Fruit fly (Drosophila melanogaster): Measurements from ENCODE around the gene msd1.
A peak's percentile ranks its signal among the peaks of the same experiment; 100 is the strongest.

msd1 gene

DNA sequence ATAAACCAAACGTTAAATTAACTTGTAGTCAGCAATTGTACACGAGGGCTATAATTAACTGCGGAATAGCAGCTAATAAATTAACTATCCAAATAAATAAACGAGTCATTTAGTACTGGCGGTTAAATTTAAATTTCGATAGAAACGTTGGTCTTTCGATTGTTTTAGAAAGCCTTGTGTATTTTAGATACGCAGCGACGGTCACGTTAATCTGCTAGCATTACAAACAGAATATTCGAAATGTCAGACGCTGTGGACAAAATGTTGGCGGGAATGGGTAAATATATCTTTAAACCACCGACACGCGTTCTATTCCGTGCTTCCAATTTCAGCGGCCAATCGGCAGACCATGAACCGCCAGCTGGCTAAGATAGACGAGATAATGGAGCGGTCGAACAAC, at the start of gene msd1:
msd1 (plus strand) TSS at position 203 of the 400 bp plus-strand sequence.
- TF ChIP-seq tj (GFP tag; optimal IDR thresholded peaks at IDR 0.05) = no peak
- no peak for TF ChIP-seq CG33017 (tag; optimal IDR thresholded peaks at IDR 0.05)
- TF ChIP-seq Crg-1 (GFP tag; optimal IDR thresholded peaks at IDR 0.05) = no peak
- no peak for TF ChIP-seq cnc (optimal IDR thresholded peaks at IDR 0.05)
- no peak for TF ChIP-seq pad (GFP tag; optimal IDR thresholded peaks at IDR 0.05)
- no peak for TF ChIP-seq CG7045 (GFP tag; optimal IDR thresholded peaks at IDR 0.05)
- no peak for TF ChIP-seq Mnt (GFP tag; optimal IDR thresholded peaks at IDR 0.05)
- no peak for TF ChIP-seq kay (GFP tag; ENCODE audit: borderline replicate concordance)
- TF ChIP-seq CG12768 (GFP tag; optimal IDR thresholded peaks at IDR 0.05) = no peak
- no peak for TF ChIP-seq CG7101 (tag; optimal IDR thresholded peaks at IDR 0.05)
- TF ChIP-seq ovo (GFP tag; optimal IDR thresholded peaks at IDR 0.05) = no peak
- TF ChIP-seq Clk (GFP tag; optimal IDR thresholded peaks at IDR 0.05) = no peak
- no peak for TF ChIP-seq CG5204 (GFP tag; optimal IDR thresholded peaks at IDR 0.05)
- TF ChIP-seq CG1620 (GFP tag; optimal IDR thresholded peaks at IDR 0.05) = no peak
- no peak for TF ChIP-seq CG11617 (GFP tag; optimal IDR thresholded peaks at IDR 0.05)
- no peak for TF ChIP-seq CG14711 (tag; optimal IDR thresholded peaks at IDR 0.05)
- TF ChIP-seq cic (GFP tag; optimal IDR thresholded peaks at IDR 0.05) = no peak

DNA sequence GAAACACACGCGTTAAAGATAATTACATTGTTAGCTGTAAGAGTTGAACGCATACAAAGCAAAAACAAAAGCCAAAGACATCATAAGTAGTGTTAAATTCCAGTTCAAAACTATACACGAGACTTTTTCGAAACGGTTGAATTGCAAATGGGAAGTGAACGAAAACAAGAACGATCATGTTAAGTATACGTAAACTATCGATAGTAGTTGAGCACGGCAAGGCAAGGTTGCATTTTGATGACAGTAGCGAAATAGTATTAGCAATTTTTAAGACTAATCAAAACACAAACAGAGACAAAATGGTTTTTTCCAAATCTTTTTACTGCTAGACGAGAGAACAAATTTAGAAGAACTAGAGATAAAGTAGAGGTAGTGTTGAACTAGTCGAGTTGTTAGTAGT, 36.7 kb upstream of the msd1 start:
- TF ChIP-seq bab1 (GFP tag; optimal IDR thresholded peaks at IDR 0.05) (no peak), pad (GFP tag; optimal IDR thresholded peaks at IDR 0.05) (no peak), Crg-1 (GFP tag; optimal IDR thresholded peaks at IDR 0.05) (no peak), CG1620 (GFP tag; optimal IDR thresholded peaks at IDR 0.05) (no peak), tj (GFP tag; optimal IDR thresholded peaks at IDR 0.05) (no peak), cic (GFP tag; optimal IDR thresholded peaks at IDR 0.05) (no peak), kay (GFP tag; ENCODE audit: borderline replicate concordance) (no peak), toe (GFP tag; optimal IDR thresholded peaks at IDR 0.05) (no peak), cnc (optimal IDR thresholded peaks at IDR 0.05) (no peak), CG33017 (tag; optimal IDR thresholded peaks at IDR 0.05) (no peak), Hr96 (GFP tag; optimal IDR thresholded peaks at IDR 0.05) (no peak)

dm6 chr3L:1295693-1296092, 35.9 kb upstream of the msd1 start, which contains the start of gene Rabex-5:
Gene Rabex-5, plus strand, starts transcription at chr3L:1295913.
- TF ChIP-seq CG1620 (GFP tag; optimal IDR thresholded peaks at IDR 0.05) = peak; percentile 49
- TF ChIP-seq pad (GFP tag; optimal IDR thresholded peaks at IDR 0.05) = peak; percentile 2
- no peak for TF ChIP-seq CG7045 (GFP tag; optimal IDR thresholded peaks at IDR 0.05)

dm6 chr3L:1298509-1298908, 33.0 kb upstream of the msd1 start, which contains the start of gene scf:
Gene scf, plus strand, starts transcription at chr3L:1298672.
- TF ChIP-seq Crg-1 (GFP tag; optimal IDR thresholded peaks at IDR 0.05) (no peak), bab1 (GFP tag; optimal IDR thresholded peaks at IDR 0.05) (peak; percentile 37)

DNA sequence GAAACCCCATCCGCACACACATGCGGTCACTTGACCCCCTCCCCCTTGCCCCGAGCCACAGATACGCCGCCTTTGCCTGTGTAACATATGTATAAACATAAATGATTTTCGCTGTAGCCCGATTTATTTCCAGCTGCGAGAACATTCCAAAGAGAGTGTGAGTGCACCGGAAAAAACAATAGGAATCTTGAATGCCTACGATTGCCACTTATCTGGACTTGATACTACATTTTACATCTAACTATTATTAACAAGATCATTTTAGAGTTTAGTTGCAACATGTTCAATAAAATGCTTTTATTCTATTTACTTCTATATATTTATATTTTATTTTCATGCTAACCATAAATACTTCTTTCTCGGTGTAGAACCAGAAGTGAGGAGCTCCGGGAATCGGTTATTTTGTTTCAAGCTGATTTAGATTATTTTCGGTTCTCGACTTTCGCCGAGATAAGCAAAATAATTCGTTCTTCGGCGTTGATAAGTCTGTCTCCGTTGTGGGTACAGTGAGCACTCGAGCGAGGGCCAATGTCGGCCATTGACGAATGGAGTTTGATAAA, 31.4 kb upstream of the msd1 start:
- TF ChIP-seq pad (GFP tag; optimal IDR thresholded peaks at IDR 0.05) (peak; percentile 67), cnc (optimal IDR thresholded peaks at IDR 0.05) (no peak), CG14711 (tag; optimal IDR thresholded peaks at IDR 0.05) (peak; percentile 80), Crg-1 (GFP tag; optimal IDR thresholded peaks at IDR 0.05) (no peak), ovo (GFP tag; optimal IDR thresholded peaks at IDR 0.05) (no peak), kay (GFP tag; ENCODE audit: borderline replicate concordance) (no peak), CG5204 (GFP tag; optimal IDR thresholded peaks at IDR 0.05) (no peak), CG7045 (GFP tag; optimal IDR thresholded peaks at IDR 0.05) (peak; percentile 44), CG11617 (GFP tag; optimal IDR thresholded peaks at IDR 0.05) (peak; percentile 52), CG1620 (GFP tag; optimal IDR thresholded peaks at IDR 0.05) (no peak), CG33017 (tag; optimal IDR thresholded peaks at IDR 0.05) (peak; percentile 52), Hr96 (GFP tag; optimal IDR thresholded peaks at IDR 0.05) (no peak), toe (GFP tag; optimal IDR thresholded peaks at IDR 0.05) (no peak), tj (GFP tag; optimal IDR thresholded peaks at IDR 0.05) (peak; percentile 98), cic (GFP tag; optimal IDR thresholded peaks at IDR 0.05) (no peak), bab1 (GFP tag; optimal IDR thresholded peaks at IDR 0.05) (peak; percentile 91), Mnt (GFP tag; optimal IDR thresholded peaks at IDR 0.05) (no peak), Clk (GFP tag; optimal IDR thresholded peaks at IDR 0.05) (no peak), CG7101 (tag; optimal IDR thresholded peaks at IDR 0.05) (peak; percentile 76), CG12768 (GFP tag; optimal IDR thresholded peaks at IDR 0.05) (peak; percentile 3)

DNA sequence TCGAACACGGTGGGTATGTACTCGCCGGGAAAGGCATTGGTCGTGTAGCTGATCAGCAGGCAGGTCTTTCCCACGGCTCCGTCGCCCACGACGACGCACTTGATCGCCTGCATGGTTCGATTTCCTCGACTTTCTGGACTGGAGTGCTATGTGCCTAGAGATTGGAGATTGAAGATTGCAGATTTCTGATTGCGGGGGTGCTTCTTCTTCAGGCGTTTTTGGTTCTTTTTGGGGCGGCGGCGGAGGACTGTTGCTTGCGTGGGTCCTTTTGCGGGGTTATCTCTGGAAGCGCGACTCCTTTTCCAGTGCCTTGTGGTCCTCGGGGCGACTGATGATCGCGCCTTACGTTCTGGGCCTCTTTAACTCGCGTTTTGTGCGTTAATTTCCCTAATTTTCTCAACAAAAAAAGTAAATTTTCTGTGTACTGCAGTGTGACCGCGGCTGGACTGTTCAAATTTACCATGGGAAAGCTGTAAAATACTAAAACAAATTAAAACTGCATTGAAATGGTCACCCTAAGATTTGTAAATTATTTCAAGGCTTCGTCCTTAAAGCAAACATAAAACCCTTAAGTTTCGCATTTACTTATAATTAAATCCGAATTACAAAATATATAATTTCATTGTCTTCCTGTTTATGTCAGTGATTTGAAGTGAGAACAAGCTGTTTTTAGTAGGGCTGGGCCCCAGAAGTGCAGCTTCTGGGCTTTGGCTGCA, 29.2 kb upstream of the msd1 start, which contains the start of the genes Rac1 and Acat2:
Rac1 (minus strand) TSS at position 450 of the 716 bp plus-strand sequence.
Acat2 (plus strand) TSS at position 711 of the 716 bp plus-strand sequence.
- TF ChIP-seq CG14711 (tag; optimal IDR thresholded peaks at IDR 0.05) = peak; percentile 17
- no peak for TF ChIP-seq pad (GFP tag; optimal IDR thresholded peaks at IDR 0.05)
- TF ChIP-seq CG33017 (tag; optimal IDR thresholded peaks at IDR 0.05) = no peak
- TF ChIP-seq Hr96 (GFP tag; optimal IDR thresholded peaks at IDR 0.05) = no peak
- no peak for TF ChIP-seq kay (GFP tag; ENCODE audit: borderline replicate concordance)
- peak; percentile 44 for TF ChIP-seq bab1 (GFP tag; optimal IDR thresholded peaks at IDR 0.05)
- TF ChIP-seq CG12768 (GFP tag; optimal IDR thresholded peaks at IDR 0.05) = no peak
- TF ChIP-seq CG7045 (GFP tag; optimal IDR thresholded peaks at IDR 0.05) = no peak
- TF ChIP-seq toe (GFP tag; optimal IDR thresholded peaks at IDR 0.05) = no peak
- peak; percentile 3 for TF ChIP-seq CG11617 (GFP tag; optimal IDR thresholded peaks at IDR 0.05)
- TF ChIP-seq Clk (GFP tag; optimal IDR thresholded peaks at IDR 0.05) = no peak
- no peak for TF ChIP-seq CG5204 (GFP tag; optimal IDR thresholded peaks at IDR 0.05)
- TF ChIP-seq CG1620 (GFP tag; optimal IDR thresholded peaks at IDR 0.05) = peak; percentile 29
- TF ChIP-seq CG7101 (tag; optimal IDR thresholded peaks at IDR 0.05) = no peak
- TF ChIP-seq Mnt (GFP tag; optimal IDR thresholded peaks at IDR 0.05) = no peak
- TF ChIP-seq ovo (GFP tag; optimal IDR thresholded peaks at IDR 0.05) = no peak
- TF ChIP-seq tj (GFP tag; optimal IDR thresholded peaks at IDR 0.05) = no peak
- TF ChIP-seq cnc (optimal IDR thresholded peaks at IDR 0.05) = no peak
- no peak for TF ChIP-seq cic (GFP tag; optimal IDR thresholded peaks at IDR 0.05)
- TF ChIP-seq Crg-1 (GFP tag; optimal IDR thresholded peaks at IDR 0.05) = no peak
